Worm (Caenorhabditis elegans) whole organism, L2 larva: Measurements from ENCODE around the gene F18E9.8.

Experiments used
- C34F6.9 ChIP-seq: fragments of 150-350 bp; optimal IDR thresholded peaks from 2 replicates; lab custom pipeline; 2014; ENCODE audit warnings: missing biosample characterization, missing genetic modification characterization
- F13H6.1 ChIP-seq: sonication (generic microtip); optimal IDR thresholded peaks from 2 replicates; lab custom pipeline; 2016; ENCODE audit warnings: missing genetic modification characterization, missing compliant biosample characterization
- ceh-82 ChIP-seq: fragments of 150-350 bp; optimal IDR thresholded peaks from 2 replicates; lab custom pipeline; 2014; ENCODE audit warnings: missing biosample characterization, missing genetic modification characterization
- dmd-4 ChIP-seq: sonication (generic microtip); optimal IDR thresholded peaks from 2 replicates; lab custom pipeline; 2017; ENCODE audit warnings: missing biosample characterization, missing genetic modification characterization
- elt-3 ChIP-seq: sonication (generic microtip); optimal IDR thresholded peaks from 2 replicates; lab custom pipeline; 2017; ENCODE audit warnings: missing biosample characterization, missing genetic modification characterization
- fos-1 ChIP-seq: fragments of 150-350 bp; optimal IDR thresholded peaks from 2 replicates; lab custom pipeline; 2014; ENCODE audit warnings: missing biosample characterization, missing genetic modification characterization
- lsy-2 ChIP-seq, 2 experiments: fragments of 150-350 bp in 1 of 2; sonication (generic microtip) in 1 of 2; optimal IDR thresholded peaks; 2 replicates each; lab custom pipeline; 2014 to 2017; ENCODE audit warnings: missing biosample characterization in 2 of 2, missing genetic modification characterization in 2 of 2
- nhr-10 ChIP-seq: sonication (generic microtip); optimal IDR thresholded peaks from 2 replicates; lab custom pipeline; 2017; ENCODE audit warnings: missing biosample characterization, missing genetic modification characterization
- nhr-12 ChIP-seq: fragments of 150-350 bp; optimal IDR thresholded peaks from 2 replicates; lab custom pipeline; 2014; ENCODE audit warnings: missing biosample characterization, missing genetic modification characterization
- nhr-25 ChIP-seq: fragments of 150-350 bp; sonication (generic microtip); optimal IDR thresholded peaks from 3 replicates; lab custom pipeline; 2014; ENCODE audit warnings: missing biosample characterization, missing genetic modification characterization
- nhr-77 ChIP-seq: fragments of 150-350 bp; optimal IDR thresholded peaks from 2 replicates; lab custom pipeline; 2014; ENCODE audit warnings: missing biosample characterization, missing genetic modification characterization
- unc-39 ChIP-seq: fragments of 150-350 bp; optimal IDR thresholded peaks from 2 replicates; lab custom pipeline; 2014; ENCODE audit warnings: missing biosample characterization, missing genetic modification characterization
- unc-62 ChIP-seq: fragments of 150-350 bp; optimal IDR thresholded peaks from 2 replicates; lab custom pipeline; 2014; ENCODE audit warnings: missing biosample characterization, missing genetic modification reagents, missing genetic modification characterization
- zag-1 ChIP-seq: fragments of 150-350 bp; optimal IDR thresholded peaks from 2 replicates; lab custom pipeline; 2014; ENCODE audit warnings: missing biosample characterization, missing genetic modification characterization

- TF ChIP-seq ceh-82 (tag; lab: Kevin White, UChicago) (no peak), zag-1 (tag; lab: Kevin White, UChicago) (no peak), nhr-12 (tag; lab: Kevin White, UChicago) (no peak), nhr-77 (tag; lab: Kevin White, UChicago) (no peak), unc-62 (GFP tag; lab: Kevin White, UChicago) (no peak), nhr-25 (tag; lab: Kevin White, UChicago) (no peak), F13H6.1 (tag; lab: Kevin White, UChicago) (no peak), C34F6.9 (tag; lab: Kevin White, UChicago) (no peak), unc-39 (tag; lab: Kevin White, UChicago) (no peak), nhr-10 (tag; lab: Kevin White, UChicago) (no peak), dmd-4 (tag; lab: Kevin White, UChicago) (no peak), elt-3 (tag; lab: Kevin White, UChicago) (no peak), fos-1 (tag; lab: Kevin White, UChicago) (no peak), lsy-2 (tag; optimal IDR thresholded peaks at IDR 0.05; lab: Kevin White, UChicago) (no peak)
These were observed 17.1 kb upstream of the F18E9.8 start for ce11 chrX:8598491-8598890.
